Worm (Caenorhabditis elegans) whole organism, midembryonic: Measurements from ENCODE around the gene ceh-18.

Experiments
- T22C8.4 ChIP-seq: fragments of 200-800 bp; sonication (Bioruptor generic); IDR thresholded peaks from 2 replicates; pipeline ENCODE4 v1.3.6; 2022; ENCODE audit warnings: missing genetic modification characterization, missing compliant biosample characterization
- cog-1 ChIP-seq: sonication (generic microtip); optimal IDR thresholded peaks from 2 replicates; lab custom pipeline; 2016; ENCODE audit warnings: missing genetic modification characterization, missing compliant biosample characterization
- flt-1 ChIP-seq: fragments of 200-800 bp; sonication (Bioruptor generic); IDR thresholded peaks from 2 replicates; pipeline ENCODE4 v1.3.6; 2022; ENCODE audit warnings: missing genetic modification characterization, missing compliant biosample characterization
- klf-2 ChIP-seq: fragments of 200-800 bp; sonication (Bioruptor generic); conservative IDR thresholded peaks from 2 replicates; pipeline ENCODE4 v1.3.6; 2022; ENCODE audit warnings: missing genetic modification reagents, missing genetic modification characterization, missing compliant biosample characterization
- med-1 ChIP-seq: sonication (generic microtip); optimal IDR thresholded peaks from 2 replicates; lab custom pipeline; 2017; ENCODE audit warnings: missing genetic modification characterization, mild to moderate bottlenecking, missing compliant biosample characterization, antibody characterized with exemption, missing genetic modification reagents; ENCODE audit not compliant: insufficient read depth
- ref-1 ChIP-seq: fragments of 200-800 bp; sonication (Bioruptor generic); conservative IDR thresholded peaks from 2 replicates; pipeline ENCODE4 v1.3.6; 2022; ENCODE audit warnings: missing genetic modification reagents, missing genetic modification characterization, missing compliant biosample characterization
- tab-1 ChIP-seq: fragments of 200-800 bp; sonication (Bioruptor generic); IDR thresholded peaks from 2 replicates; pipeline ENCODE4 v1.3.6; 2022; ENCODE audit warnings: missing genetic modification characterization, missing compliant biosample characterization
- ztf-23 ChIP-seq: fragments of 200-800 bp; sonication (Bioruptor generic); IDR thresholded peaks from 2 replicates; pipeline ENCODE4 v1.3.6; 2022; ENCODE audit warnings: missing genetic modification reagents, missing genetic modification characterization, missing compliant biosample characterization
- ztf-29 ChIP-seq: fragments of 200-800 bp; sonication (Bioruptor generic); IDR thresholded peaks from 2 replicates; pipeline ENCODE4 v1.3.6; 2022; ENCODE audit warnings: missing genetic modification reagents, missing genetic modification characterization, missing compliant biosample characterization

ceh-18 gene

DNA sequence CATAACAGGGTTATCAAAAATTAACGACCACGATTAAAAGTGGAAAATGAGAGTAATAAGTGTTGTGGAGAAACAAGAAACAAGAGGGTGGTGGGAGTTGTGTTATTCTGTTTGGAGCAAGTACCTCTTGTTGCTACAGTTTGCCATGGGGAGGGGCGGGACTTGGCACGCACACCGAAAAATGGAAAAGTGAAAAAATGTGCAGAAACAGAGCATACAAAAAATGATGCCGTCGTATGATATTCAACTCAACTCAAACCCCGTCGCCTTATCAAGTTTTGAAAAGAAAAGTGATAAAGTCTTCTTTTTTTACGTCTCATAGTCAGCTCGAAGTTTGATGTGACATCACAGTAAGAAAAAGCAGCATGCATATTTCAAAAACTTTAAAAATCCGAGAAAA, 36.9 kb downstream of the ceh-18 start:
- TF ChIP-seq tab-1 (GFP tag; lab: Robert Waterston, UW), result no peak
- no peak for TF ChIP-seq cog-1
- no peak for TF ChIP-seq ref-1
- TF ChIP-seq klf-2 (GFP tag; lab: Robert Waterston, UW), result no peak
- TF ChIP-seq flt-1 (GFP tag; lab: Robert Waterston, UW), result no peak

DNA sequence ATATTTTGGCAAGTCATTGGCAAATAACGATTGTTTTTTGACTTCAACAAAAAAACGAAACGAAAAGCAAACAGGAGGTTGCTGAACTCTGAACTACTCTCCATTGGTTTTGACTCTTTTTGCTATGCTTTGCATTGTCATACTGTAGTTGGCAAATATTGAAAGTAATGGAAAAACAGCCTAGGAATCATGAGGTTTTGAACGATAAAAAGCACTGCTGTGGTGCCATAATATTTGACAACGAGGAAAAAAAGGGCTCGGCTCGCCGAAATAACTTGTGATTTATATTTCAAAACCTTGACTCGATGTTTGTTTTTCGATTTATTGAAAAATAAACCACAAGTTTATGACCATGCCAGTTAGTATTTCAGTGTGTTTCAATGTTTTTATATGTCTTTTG, 37.9 kb downstream of the ceh-18 start:
- TF ChIP-seq cog-1, result no peak
- no peak for TF ChIP-seq klf-2 (GFP tag; lab: Robert Waterston, UW)
- TF ChIP-seq tab-1 (GFP tag; lab: Robert Waterston, UW), result no peak
- TF ChIP-seq ztf-23 (GFP tag; lab: Robert Waterston, UW), result no peak
- TF ChIP-seq ref-1, result no peak
- TF ChIP-seq flt-1 (GFP tag; lab: Robert Waterston, UW), result no peak
- no peak for TF ChIP-seq ztf-29
- no peak for TF ChIP-seq med-1 (GFP tag; lab: Kevin White, UChicago)
- TF ChIP-seq T22C8.4 (GFP tag; lab: Robert Waterston, UW), result no peak

DNA sequence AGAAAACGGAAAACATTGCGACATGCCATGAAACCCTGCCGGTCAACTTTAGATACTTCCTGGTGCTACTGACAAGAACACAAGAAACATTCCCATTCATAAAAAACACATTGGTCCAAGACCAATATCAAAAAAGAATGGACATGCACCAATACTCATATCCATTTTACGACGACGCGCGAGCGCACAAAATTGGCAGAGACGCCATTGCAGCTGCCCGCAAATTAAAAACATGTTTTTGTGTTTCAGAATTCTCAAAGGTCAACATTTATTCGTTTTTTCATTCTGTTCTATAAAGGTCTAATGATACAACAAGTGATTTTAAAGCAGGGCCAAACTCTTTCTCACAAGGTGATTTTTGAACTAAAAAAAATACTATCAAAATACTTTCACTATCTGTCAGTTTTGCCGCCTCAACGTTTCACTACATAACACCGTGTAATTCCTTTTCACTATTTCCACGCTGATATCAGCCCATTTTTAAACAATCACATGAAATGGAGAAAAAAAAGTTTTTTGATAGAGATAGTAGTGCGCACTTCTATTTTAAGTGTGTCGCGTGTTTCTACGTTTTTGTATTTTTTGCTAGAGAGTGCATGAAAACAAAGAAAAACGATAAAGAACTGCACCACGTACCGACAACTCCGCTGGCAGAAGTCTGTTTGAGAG, 38.6 kb downstream of the ceh-18 start:
- TF ChIP-seq flt-1 (GFP tag; lab: Robert Waterston, UW) (no peak), cog-1 (no peak), ref-1 (no peak), tab-1 (GFP tag; lab: Robert Waterston, UW) (no peak), klf-2 (GFP tag; lab: Robert Waterston, UW) (no peak), ztf-29 (no peak), ztf-23 (GFP tag; lab: Robert Waterston, UW) (no peak), T22C8.4 (GFP tag; lab: Robert Waterston, UW) (no peak), med-1 (GFP tag; lab: Kevin White, UChicago) (no peak)

DNA sequence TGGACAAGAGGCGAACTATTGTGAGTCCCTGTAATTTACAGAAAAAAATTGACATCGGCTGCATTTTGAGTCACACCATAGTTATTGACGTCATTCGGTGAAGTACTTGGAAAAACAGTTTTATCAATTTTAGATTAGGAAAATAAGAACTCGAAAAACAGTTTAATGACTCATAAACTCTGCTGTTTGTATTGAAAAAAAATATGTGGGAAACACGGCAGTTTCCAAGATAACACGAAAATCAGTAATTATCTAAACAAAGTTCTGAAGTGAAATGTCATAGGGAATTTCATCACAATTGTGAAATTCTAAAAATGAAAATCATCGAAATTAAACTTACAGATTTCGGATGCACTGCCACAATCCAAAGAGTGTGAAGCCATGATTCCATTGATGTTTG, 42.8 kb downstream of the ceh-18 start:
- TF ChIP-seq flt-1 (GFP tag; lab: Robert Waterston, UW) (no peak), tab-1 (GFP tag; lab: Robert Waterston, UW) (no peak), cog-1 (no peak), ztf-23 (GFP tag; lab: Robert Waterston, UW) (no peak), ref-1 (no peak), T22C8.4 (GFP tag; lab: Robert Waterston, UW) (no peak)

DNA sequence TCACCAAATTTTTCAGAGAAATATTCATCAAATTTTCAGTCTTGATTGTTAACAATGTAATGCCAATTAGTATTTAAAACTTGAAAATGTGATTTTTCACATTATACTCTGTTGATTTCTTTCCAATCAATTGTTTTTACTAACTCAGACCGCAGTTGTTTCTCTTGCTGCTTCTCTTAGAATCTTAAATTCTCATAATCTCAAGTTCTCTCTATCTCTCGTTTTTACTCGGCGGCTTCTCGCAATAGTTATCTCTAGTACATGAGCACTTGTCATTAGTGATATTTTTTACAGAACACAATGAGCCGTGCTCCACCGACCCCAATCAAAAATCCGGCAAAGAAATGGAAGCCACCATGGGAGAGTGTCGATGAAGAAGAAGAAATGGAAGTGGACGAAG, 50.4 kb downstream of the ceh-18 start, which contains the start of gene F35A5.1:
TSS of gene F35A5.1 (plus strand) at position 301 of the 400 bp plus-strand sequence.
- TF ChIP-seq tab-1 (GFP tag; lab: Robert Waterston, UW) (no peak), ztf-23 (GFP tag; lab: Robert Waterston, UW) (no peak), flt-1 (GFP tag; lab: Robert Waterston, UW) (no peak), ztf-29 (no peak), med-1 (GFP tag; lab: Kevin White, UChicago) (no peak), T22C8.4 (GFP tag; lab: Robert Waterston, UW) (no peak), cog-1 (no peak), klf-2 (GFP tag; lab: Robert Waterston, UW) (no peak), ref-1 (no peak)

DNA sequence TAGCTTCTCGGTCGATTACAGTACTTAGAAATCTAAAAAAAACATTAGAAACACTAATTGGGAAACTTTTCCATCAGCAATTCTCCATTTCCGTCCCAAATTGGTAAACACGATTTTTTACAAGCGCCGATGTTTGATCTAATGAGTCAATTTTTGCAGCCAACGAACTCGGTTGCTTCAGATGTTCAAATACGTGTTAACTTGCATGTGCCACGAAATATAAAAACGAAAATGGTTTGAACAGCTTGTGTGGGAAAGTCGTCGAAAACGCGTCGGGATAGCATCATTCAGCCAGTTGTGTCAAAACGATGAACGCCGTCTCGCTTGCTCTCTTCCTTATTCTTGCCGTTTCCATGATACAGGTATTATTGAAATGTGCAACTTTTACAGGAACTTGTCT, 52.8 kb downstream of the ceh-18 start, which contains the start of gene F35A5.2:
TSS of gene F35A5.2 (plus strand) at position 301 of the 400 bp plus-strand sequence.
- no peak for TF ChIP-seq klf-2 (GFP tag; lab: Robert Waterston, UW)

DNA sequence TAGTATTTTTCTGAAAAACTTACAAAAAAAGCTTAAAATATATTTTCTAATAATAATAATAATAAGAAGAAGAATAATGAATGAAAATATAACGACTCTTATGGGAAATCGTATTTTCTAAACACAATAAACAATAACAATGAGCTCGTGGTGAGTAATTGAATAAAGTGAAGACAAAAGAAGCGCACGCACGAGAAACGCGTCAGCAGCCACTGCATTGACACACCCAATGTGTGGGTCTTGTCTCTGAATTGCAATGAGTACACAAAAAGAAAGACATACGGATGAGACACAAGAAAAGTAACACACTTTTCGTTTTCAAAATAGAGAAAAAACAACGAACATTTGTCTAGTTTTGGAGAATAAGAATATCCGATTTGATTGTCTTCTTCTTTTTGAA, 54.3 kb downstream of the ceh-18 start, which contains the start of gene F35A5.8:
TSS of gene F35A5.8 (minus strand) at position 151 of the 400 bp plus-strand sequence.
- TF ChIP-seq tab-1 (GFP tag; lab: Robert Waterston, UW) (no peak), ztf-23 (GFP tag; lab: Robert Waterston, UW) (0 out of 2 replicates have a peak, but pooled peaks have one; percentile 49), ztf-29 (no peak), T22C8.4 (GFP tag; lab: Robert Waterston, UW) (no peak), ref-1 (no peak), klf-2 (GFP tag; lab: Robert Waterston, UW) (no peak), med-1 (GFP tag; lab: Kevin White, UChicago) (no peak), cog-1 (peak; percentile 43), flt-1 (GFP tag; lab: Robert Waterston, UW) (peak; percentile 71)

DNA sequence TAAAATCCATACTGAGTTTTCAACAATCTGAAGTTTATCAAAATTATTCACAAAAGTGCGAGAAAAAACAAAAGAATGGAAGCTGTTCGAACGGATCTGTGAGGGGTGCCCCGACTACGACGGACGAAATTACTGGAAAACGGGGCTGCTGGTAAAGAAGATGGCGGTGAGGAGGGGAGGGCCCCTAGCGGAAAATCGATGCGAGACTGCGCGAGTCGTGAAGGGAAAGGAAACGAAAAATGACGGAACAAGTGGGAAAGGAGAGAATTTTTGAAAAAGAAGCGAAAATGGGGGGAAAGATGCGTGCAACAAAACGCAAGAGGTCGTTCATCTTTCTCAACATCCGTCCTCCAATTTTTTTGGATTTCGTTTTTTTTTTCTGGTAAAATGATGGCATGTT, 54.9 kb downstream of the ceh-18 start:
- TF ChIP-seq ztf-23 (GFP tag; lab: Robert Waterston, UW) (no peak), T22C8.4 (GFP tag; lab: Robert Waterston, UW) (peak; percentile 48)

DNA sequence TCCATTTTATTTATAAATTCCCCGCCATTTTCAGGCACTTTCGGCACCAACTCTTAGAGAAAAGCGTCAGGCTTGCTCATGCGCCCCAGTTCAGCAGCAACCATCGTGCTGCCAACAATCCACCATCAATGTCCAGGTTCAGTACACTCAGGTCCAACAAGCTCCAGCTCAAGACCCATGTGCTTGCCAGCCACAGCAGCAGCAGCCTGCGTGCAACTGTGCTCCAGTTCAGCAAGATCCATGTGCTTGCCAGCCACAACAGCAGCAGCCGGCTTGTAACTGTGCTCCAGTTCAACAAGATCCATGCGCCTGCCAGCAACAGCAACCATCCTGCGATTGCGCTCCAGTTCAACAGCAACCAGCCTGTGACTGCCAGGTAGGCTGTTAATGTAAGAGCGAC, 59.3 kb downstream of the ceh-18 start:
- TF ChIP-seq ztf-23 (GFP tag; lab: Robert Waterston, UW) (no peak), tab-1 (GFP tag; lab: Robert Waterston, UW) (no peak), T22C8.4 (GFP tag; lab: Robert Waterston, UW) (no peak), klf-2 (GFP tag; lab: Robert Waterston, UW) (no peak), med-1 (GFP tag; lab: Kevin White, UChicago) (no peak), flt-1 (GFP tag; lab: Robert Waterston, UW) (no peak), ztf-29 (no peak), cog-1 (no peak), ref-1 (no peak)

DNA sequence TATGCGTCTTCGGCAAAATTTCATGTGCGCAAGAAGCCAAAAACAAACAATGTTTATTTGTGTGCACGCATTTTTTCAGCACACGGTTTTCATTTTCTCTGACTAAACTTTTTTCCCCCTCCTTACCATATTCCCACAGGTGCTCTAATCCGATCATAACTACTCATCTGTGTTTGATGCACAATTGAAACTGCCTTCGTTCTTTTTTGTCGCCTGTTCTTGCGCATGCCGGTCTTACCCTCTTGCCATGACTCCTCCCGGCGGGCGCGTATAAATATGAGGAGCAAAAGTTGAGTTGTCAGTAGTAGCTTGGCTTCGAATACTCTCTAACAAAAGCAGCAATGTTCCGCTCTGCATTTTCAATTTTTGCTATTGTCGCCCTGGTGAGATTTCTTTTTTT, 59.7 kb downstream of the ceh-18 start, which contains the start of gene abu-10:
TSS of gene abu-10 (plus strand) at position 301 of the 400 bp plus-strand sequence.
- TF ChIP-seq ztf-23 (GFP tag; lab: Robert Waterston, UW) (no peak), flt-1 (GFP tag; lab: Robert Waterston, UW) (no peak)
